Fruit fly (Drosophila melanogaster) whole organism, embryonic: ENCODE data around the gene CG12112.
A peak's percentile ranks its signal among the peaks of the same experiment; 100 is the strongest.

Experiments
- Asciz ChIP-seq: fragments of 200-800 bp; sonication (Bioruptor generic); optimal IDR thresholded peaks from 2 replicates; lab custom pipeline; 2017; ENCODE audit warnings: missing biosample characterization, mild to moderate bottlenecking, missing genetic modification characterization, missing genetic modification reagents
- CG10543 ChIP-seq: fragments of 200-800 bp; sonication (Bioruptor generic); optimal IDR thresholded peaks from 3 replicates; lab custom pipeline; 2017; ENCODE audit warnings: missing biosample characterization, mild to moderate bottlenecking, missing genetic modification characterization, moderate library complexity
- CG11093 ChIP-seq: fragments of 200-800 bp; sonication (Bioruptor generic); IDR thresholded peaks from 3 replicates; pipeline ENCODE4 v1.3.6; 2022; ENCODE audit warnings: missing biosample characterization, missing genetic modification characterization
- CG12219 ChIP-seq: fragments of 200-800 bp; sonication (Bioruptor generic); optimal IDR thresholded peaks from 3 replicates; lab custom pipeline; 2018; ENCODE audit warnings: missing biosample characterization, mild to moderate bottlenecking, missing genetic modification characterization
- CG12391 ChIP-seq: fragments of 200-800 bp; sonication (Bioruptor generic); optimal IDR thresholded peaks from 3 replicates; lab custom pipeline; 2018; ENCODE audit warnings: missing biosample characterization, mild to moderate bottlenecking, missing genetic modification characterization, moderate library complexity
- CG13624 ChIP-seq: fragments of 200-800 bp; sonication (Bioruptor generic); optimal IDR thresholded peaks from 2 replicates; lab custom pipeline; 2016; ENCODE audit warnings: missing biosample characterization, missing genetic modification characterization
- CG14050 ChIP-seq: fragments of 200-800 bp; sonication (Bioruptor generic); IDR thresholded peaks from 3 replicates; pipeline ENCODE4 v1.3.6; 2022; ENCODE audit warnings: missing biosample characterization, missing genetic modification characterization
- CG17359 ChIP-seq: fragments of 200-800 bp; sonication (Bioruptor generic); optimal IDR thresholded peaks from 3 replicates; lab custom pipeline; 2018; ENCODE audit warnings: missing biosample characterization, mild to moderate bottlenecking, missing genetic modification characterization, moderate library complexity
- CG17568 ChIP-seq: fragments of 200-800 bp; sonication (Bioruptor generic); optimal IDR thresholded peaks from 2 replicates; lab custom pipeline; 2018; ENCODE audit warnings: missing biosample characterization, mild to moderate bottlenecking, missing genetic modification characterization, moderate library complexity
- CG17802 ChIP-seq: fragments of 200-800 bp; sonication (Bioruptor generic); optimal IDR thresholded peaks from 2 replicates; lab custom pipeline; 2018; ENCODE audit warnings: missing biosample characterization, mild to moderate bottlenecking, missing genetic modification characterization, moderate library complexity
- CG18262 ChIP-seq: fragments of 200-800 bp; optimal IDR thresholded peaks from 3 replicates; lab custom pipeline; 2019; ENCODE audit warnings: missing biosample characterization, mild to moderate bottlenecking, missing genetic modification characterization, moderate library complexity
- CG18476 ChIP-seq: fragments of 200-800 bp; sonication (Bioruptor generic); optimal IDR thresholded peaks from 2 replicates; lab custom pipeline; 2016; ENCODE audit warnings: missing biosample characterization, mild to moderate bottlenecking, missing genetic modification characterization
- CG18599 ChIP-seq: fragments of 200-800 bp; sonication (Bioruptor generic); optimal IDR thresholded peaks from 3 replicates; lab custom pipeline; 2017; ENCODE audit warnings: missing biosample characterization, missing genetic modification characterization, mild to moderate bottlenecking, moderate library complexity, missing genetic modification reagents
- CG2120 ChIP-seq: fragments of 200-800 bp; sonication (Bioruptor generic); optimal IDR thresholded peaks from 3 replicates; lab custom pipeline; 2016; ENCODE audit warnings: missing biosample characterization, missing genetic modification characterization
- CG32532 ChIP-seq: fragments of 200-800 bp; sonication (Bioruptor generic); IDR thresholded peaks from 2 replicates; pipeline ENCODE4 v1.3.6; 2022; ENCODE audit warnings: missing biosample characterization, missing genetic modification characterization
- CG4820 ChIP-seq: fragments of 200-800 bp; sonication (Bioruptor generic); optimal IDR thresholded peaks from 3 replicates; lab custom pipeline; 2016; ENCODE audit warnings: missing biosample characterization, missing genetic modification characterization
- CG6683 ChIP-seq: fragments of 200-800 bp; sonication (Bioruptor generic); optimal IDR thresholded peaks from 2 replicates; lab custom pipeline; 2017; ENCODE audit warnings: missing biosample characterization, mild to moderate bottlenecking, missing genetic modification characterization, missing genetic modification reagents
- CG6813 ChIP-seq: fragments of 200-800 bp; sonication (Bioruptor generic); optimal IDR thresholded peaks from 2 replicates; lab custom pipeline; 2017; ENCODE audit warnings: missing biosample characterization, missing genetic modification characterization, mild to moderate bottlenecking, moderate library complexity, missing genetic modification reagents
- CG7839 ChIP-seq: fragments of 200-800 bp; sonication (Bioruptor generic); optimal IDR thresholded peaks from 3 replicates; lab custom pipeline; 2018; ENCODE audit warnings: missing biosample characterization, mild to moderate bottlenecking, missing genetic modification characterization, moderate library complexity
- CG9727 ChIP-seq: fragments of 200-800 bp; sonication (Bioruptor generic); optimal IDR thresholded peaks from 3 replicates; lab custom pipeline; 2017; ENCODE audit warnings: missing biosample characterization, mild to moderate bottlenecking, missing genetic modification characterization
- Camta ChIP-seq: fragments of 200-800 bp; sonication (Bioruptor generic); optimal IDR thresholded peaks from 2 replicates; lab custom pipeline; 2016; ENCODE audit warnings: missing biosample characterization, missing genetic modification characterization
- D19B ChIP-seq: fragments of 200-800 bp; sonication (Bioruptor generic); optimal IDR thresholded peaks from 2 replicates; lab custom pipeline; 2017; ENCODE audit warnings: missing biosample characterization, mild to moderate bottlenecking, missing genetic modification characterization
- Dek ChIP-seq: fragments of 200-800 bp; sonication (Bioruptor generic); optimal IDR thresholded peaks from 3 replicates; lab custom pipeline; 2019; ENCODE audit warnings: missing biosample characterization, mild to moderate bottlenecking, missing genetic modification characterization, moderate library complexity
- Ets65A ChIP-seq: fragments of 200-800 bp; sonication (Bioruptor generic); peaks from one replicate; lab custom pipeline; 2016; ENCODE audit warnings: missing biosample characterization, missing genetic modification characterization
- HLH4C ChIP-seq: fragments of 200-800 bp; sonication (Bioruptor generic); IDR thresholded peaks from 3 replicates; pipeline ENCODE4 v1.3.6; 2022; ENCODE audit warnings: missing biosample characterization, missing genetic modification characterization; ENCODE audit not compliant: partially characterized antibody
- Hmr ChIP-seq: fragments of 200-800 bp; sonication (Bioruptor generic); optimal IDR thresholded peaks from 3 replicates; lab custom pipeline; 2017; ENCODE audit warnings: mild to moderate bottlenecking, missing biosample characterization, missing genetic modification reagents, missing genetic modification characterization
- Hr51 ChIP-seq, 2 experiments: fragments of 200-800 bp; sonication (Bioruptor generic); optimal IDR thresholded peaks; 2 replicates in 1 of 2; 3 replicates in 1 of 2; lab custom pipeline; 2016 to 2018; ENCODE audit warnings: missing biosample characterization in 2 of 2, missing genetic modification characterization in 2 of 2, mild to moderate bottlenecking in 1 of 2, moderate library complexity in 1 of 2
- Jarid2 ChIP-seq: fragments of 200-800 bp; sonication (Bioruptor generic); optimal IDR thresholded peaks from 3 replicates; lab custom pipeline; 2017; ENCODE audit warnings: mild to moderate bottlenecking, missing biosample characterization, missing genetic modification reagents, missing genetic modification characterization
- MBD-R2 ChIP-seq: fragments of 200-800 bp; sonication (Bioruptor generic); IDR thresholded peaks from 2 replicates; pipeline ENCODE4 v1.3.6; 2022; ENCODE audit warnings: missing biosample characterization, missing genetic modification characterization
- NK7.1 ChIP-seq: fragments of 200-800 bp; sonication (Bioruptor generic); optimal IDR thresholded peaks from 3 replicates; lab custom pipeline; 2016; ENCODE audit warnings: missing biosample characterization, missing genetic modification characterization
- Poxn ChIP-seq: fragments of 200-800 bp; sonication (Bioruptor generic); IDR thresholded peaks from 2 replicates; pipeline ENCODE4 v1.3.6; 2022; ENCODE audit warnings: missing biosample characterization, missing genetic modification characterization
- Rfx ChIP-seq: fragments of 200-800 bp; sonication (Bioruptor generic); IDR thresholded peaks from 2 replicates; pipeline ENCODE4 v1.3.6; 2022; ENCODE audit warnings: missing biosample characterization, missing genetic modification characterization
- Six4 ChIP-seq: fragments of 200-800 bp; sonication (Bioruptor generic); optimal IDR thresholded peaks from 2 replicates; lab custom pipeline; 2016; ENCODE audit warnings: missing biosample characterization, missing genetic modification characterization
- abd-A ChIP-seq: fragments of 200-800 bp; sonication (Bioruptor generic); optimal IDR thresholded peaks from 3 replicates; lab custom pipeline; 2019; ENCODE audit warnings: missing biosample characterization, mild to moderate bottlenecking, missing genetic modification characterization, moderate library complexity
- crc ChIP-seq: fragments of 200-800 bp; sonication (Bioruptor generic); optimal IDR thresholded peaks from 2 replicates; lab custom pipeline; 2016; ENCODE audit warnings: missing biosample characterization, missing genetic modification characterization
- danr ChIP-seq: fragments of 200-800 bp; sonication (Bioruptor generic); IDR thresholded peaks from 2 replicates; pipeline ENCODE4 v1.3.6; 2022; ENCODE audit warnings: missing biosample characterization, missing genetic modification characterization
- dm ChIP-seq: fragments of 200-800 bp; sonication (Bioruptor generic); optimal IDR thresholded peaks from 3 replicates; lab custom pipeline; 2016; ENCODE audit warnings: missing biosample characterization, missing genetic modification characterization
- fd102C ChIP-seq: fragments of 200-800 bp; sonication (Bioruptor generic); optimal IDR thresholded peaks from 2 replicates; lab custom pipeline; 2018; ENCODE audit warnings: missing biosample characterization, mild to moderate bottlenecking, missing genetic modification characterization, moderate library complexity
- fd3F ChIP-seq: fragments of 200-800 bp; sonication (Bioruptor generic); optimal IDR thresholded peaks from 2 replicates; lab custom pipeline; 2018; ENCODE audit warnings: missing biosample characterization, mild to moderate bottlenecking, missing genetic modification characterization, moderate library complexity
- lmd ChIP-seq: fragments of 200-800 bp; sonication (Bioruptor generic); IDR thresholded peaks from 2 replicates; pipeline ENCODE4 v1.3.6; 2022; ENCODE audit warnings: missing biosample characterization, missing genetic modification characterization
- nau ChIP-seq: fragments of 200-800 bp; sonication (Bioruptor generic); optimal IDR thresholded peaks from 3 replicates; lab custom pipeline; 2017; ENCODE audit warnings: missing biosample characterization, mild to moderate bottlenecking, missing genetic modification characterization, missing genetic modification reagents
- onecut ChIP-seq: fragments of 200-800 bp; sonication (Bioruptor generic); IDR thresholded peaks from 2 replicates; pipeline ENCODE4 v1.3.6; 2022; ENCODE audit warnings: missing biosample characterization, missing genetic modification characterization
- row ChIP-seq: fragments of 200-800 bp; sonication (Bioruptor generic); IDR thresholded peaks from 3 replicates; pipeline ENCODE4 v1.3.6; 2022; ENCODE audit warnings: missing biosample characterization, missing genetic modification characterization
- run ChIP-seq: fragments of 200-800 bp; sonication (Bioruptor generic); optimal IDR thresholded peaks from 3 replicates; lab custom pipeline; 2018; ENCODE audit warnings: missing biosample characterization, mild to moderate bottlenecking, missing genetic modification characterization
- seq ChIP-seq: fragments of 200-800 bp; sonication (Bioruptor generic); IDR thresholded peaks from 2 replicates; pipeline ENCODE4 v1.3.6; 2022; ENCODE audit warnings: missing biosample characterization, missing genetic modification characterization
- slp2 ChIP-seq: fragments of 200-800 bp; sonication (Bioruptor generic); optimal IDR thresholded peaks from 2 replicates; lab custom pipeline; 2016; ENCODE audit warnings: missing biosample characterization, missing genetic modification characterization
- sna ChIP-seq: fragments of 200-800 bp; sonication (Bioruptor generic); IDR thresholded peaks from 2 replicates; pipeline ENCODE4 v1.3.6; 2022; ENCODE audit warnings: missing biosample characterization, missing genetic modification characterization; ENCODE audit not compliant: partially characterized antibody
- sob ChIP-seq: fragments of 200-800 bp; sonication (Bioruptor generic); IDR thresholded peaks from 2 replicates; pipeline ENCODE4 v1.3.6; 2022; ENCODE audit warnings: missing biosample characterization, missing genetic modification characterization
- sug ChIP-seq: fragments of 200-800 bp; optimal IDR thresholded peaks from 2 replicates; lab custom pipeline; 2019; ENCODE audit warnings: missing biosample characterization, mild to moderate bottlenecking, missing genetic modification characterization, moderate library complexity
- tin ChIP-seq: fragments of 200-800 bp; sonication (Bioruptor generic); optimal IDR thresholded peaks from 3 replicates; lab custom pipeline; 2016; ENCODE audit warnings: missing biosample characterization, missing genetic modification characterization

CG12112 gene

DNA sequence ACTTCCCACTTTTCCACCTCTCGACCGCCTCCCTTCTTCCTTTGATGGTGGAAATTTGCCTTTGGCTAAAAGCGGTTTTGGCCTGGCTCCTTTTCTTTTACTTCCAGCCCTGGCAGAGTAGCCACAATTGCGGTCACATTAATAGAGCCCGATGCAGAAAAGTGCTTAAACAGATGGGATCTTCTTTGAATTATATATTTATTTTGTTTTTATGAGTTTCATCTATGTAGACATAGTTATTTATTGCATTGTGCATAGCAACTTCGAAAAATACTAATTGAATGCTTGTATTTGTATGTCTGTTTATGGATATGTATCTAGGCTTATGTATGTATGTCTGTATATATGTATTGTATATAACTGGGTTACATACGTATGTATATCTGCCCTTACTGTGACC lies 18.0 kb downstream of the CG12112 start (continued):
- TF ChIP-seq row (GFP tag; lab: Robert Waterston, UW) (peak; percentile 67; the same call in 2 of the 3 replicates), D19B (GFP tag; lab: Kevin White, UChicago) (peak; percentile 39), sug (tag; lab: Kevin White, UChicago) (peak; percentile 38), CG6813 (peak; percentile 60), danr (peak; percentile 45; the same call in 1 of the 2 replicates), abd-A (tag; lab: Kevin White, UChicago) (peak; percentile 29), tin (peak; percentile 25), Ets65A (GFP tag; lab: Kevin White, UChicago) (no peak), CG17359 (tag; lab: Kevin White, UChicago) (peak; percentile 66), run (tag; lab: Kevin White, UChicago) (peak; percentile 18), fd102C (GFP tag; lab: Kevin White, UChicago) (no peak), CG9727 (GFP tag; lab: Kevin White, UChicago) (peak; percentile 30), Hmr (GFP tag; lab: Kevin White, UChicago) (peak; percentile 82), Asciz (peak; percentile 48), CG14050 (GFP tag; lab: Robert Waterston, UW) (peak; percentile 34; the same call in 1 of the 3 replicates), CG18262 (peak; percentile 41), sob (GFP tag; lab: Robert Waterston, UW) (peak; percentile 56; the same call in 1 of the 2 replicates), Rfx (GFP tag; lab: Robert Waterston, UW) (peak; percentile 76), Dek (tag; lab: Kevin White, UChicago) (peak; percentile 62), slp2 (no peak), CG6683 (peak; percentile 51), CG7839 (peak; percentile 77), Hr51 (GFP tag; optimal IDR thresholded peaks at IDR 0.05; lab: Kevin White, UChicago) (peak in 1 of 2 experiments; percentile 71), CG17568 (GFP tag; lab: Kevin White, UChicago) (peak; percentile 64), onecut (GFP tag; lab: Robert Waterston, UW) (peak; percentile 40; the same call in 1 of the 2 replicates), Camta (GFP tag; lab: Kevin White, UChicago) (peak; percentile 1), CG32532 (GFP tag; lab: Robert Waterston, UW) (peak; percentile 62), CG11093 (0 out of 3 replicates have a peak, but pooled peaks have one; percentile 35), NK7.1 (GFP tag; lab: Kevin White, UChicago) (no peak), HLH4C (no peak), crc (no peak), Six4 (no peak), lmd (GFP tag; lab: Robert Waterston, UW) (peak; percentile 56), sna (GFP tag; lab: Robert Waterston, UW) (no peak), Poxn (GFP tag; lab: Robert Waterston, UW) (no peak), seq (GFP tag; lab: Robert Waterston, UW) (peak; percentile 35; the same call in 1 of the 2 replicates), CG4820 (GFP tag; lab: Kevin White, UChicago) (no peak), CG10543 (peak; percentile 10), MBD-R2 (peak; percentile 20; the same call in 1 of the 2 replicates), Jarid2 (GFP tag; lab: Kevin White, UChicago) (no peak), CG12391 (peak; percentile 60), dm (GFP tag; lab: Kevin White, UChicago) (no peak), CG17802 (no peak), CG18599 (GFP tag; lab: Kevin White, UChicago) (peak; percentile 90), nau (no peak), fd3F (GFP tag; lab: Kevin White, UChicago) (peak; percentile 52), CG13624 (GFP tag; lab: Kevin White, UChicago) (peak; percentile 18), CG18476 (GFP tag; lab: Kevin White, UChicago) (peak; percentile 2), CG12219 (GFP tag; lab: Kevin White, UChicago) (peak; percentile 21), CG2120 (peak; percentile 73)
